Worm (Caenorhabditis elegans) whole organism, L1 larva: ENCODE measurements around the gene Y49F6B.14.
A peak's percentile ranks its signal among the peaks of the same experiment; 100 is the strongest.

Experiments
- C16A3.4 ChIP-seq: fragments of 150-350 bp; optimal IDR thresholded peaks from 2 replicates; lab custom pipeline; 2014; ENCODE audit warnings: missing biosample characterization, missing genetic modification characterization
- C34B4.2 ChIP-seq: sonication (generic microtip); optimal IDR thresholded peaks from 2 replicates; lab custom pipeline; 2017; ENCODE audit warnings: mild to moderate bottlenecking, missing genetic modification characterization, missing compliant biosample characterization
- F16B12.6 ChIP-seq: fragments of 150-350 bp; optimal IDR thresholded peaks from 2 replicates; lab custom pipeline; 2014; ENCODE audit warnings: missing biosample characterization, missing genetic modification characterization
- aly-2 ChIP-seq: fragments of 150-350 bp; optimal IDR thresholded peaks from 2 replicates; lab custom pipeline; 2014; ENCODE audit warnings: missing biosample characterization, missing genetic modification characterization
- ama-1 ChIP-seq: fragments of 150-350 bp; optimal IDR thresholded peaks from 2 replicates; lab custom pipeline; 2014
- blmp-1 ChIP-seq: fragments of 150-350 bp; optimal IDR thresholded peaks from 2 replicates; lab custom pipeline; 2014; ENCODE audit warnings: missing biosample characterization, missing genetic modification characterization
- ceh-82 ChIP-seq, 3 experiments: fragments of 150-350 bp in 1 of 3; sonication (generic microtip) in 2 of 3; optimal IDR thresholded peaks; 2 replicates each; lab custom pipeline; 2014 to 2017; ENCODE audit warnings: missing biosample characterization in 3 of 3, missing genetic modification characterization in 3 of 3
- ces-1 ChIP-seq: fragments of 150-350 bp; optimal IDR thresholded peaks from 2 replicates; lab custom pipeline; 2014; ENCODE audit warnings: missing biosample characterization, missing genetic modification reagents, missing genetic modification characterization
- dpl-1 ChIP-seq, 3 experiments: fragments of 150-350 bp in 2 of 3; sonication (generic microtip) in 1 of 3; optimal IDR thresholded peaks; 2 replicates each; lab custom pipeline; 2014 to 2017; ENCODE audit warnings: missing biosample characterization in 3 of 3, missing genetic modification characterization in 3 of 3, missing genetic modification reagents in 3 of 3
- efl-1 ChIP-seq, 4 experiments: fragments of 150-350 bp; optimal IDR thresholded peaks in 3 of 4; peaks in 1 of 4; 1 replicate in 1 of 4; 2 replicates in 3 of 4; lab custom pipeline; 2014; ENCODE audit warnings: missing biosample characterization in 2 of 4, missing genetic modification characterization in 2 of 4, missing genetic modification reagents in 2 of 4
- elt-3 ChIP-seq, 6 experiments: fragments of 150-350 bp in 1 of 6; sonication (generic microtip); optimal IDR thresholded peaks; 2 replicates each; lab custom pipeline; 2017 to 2018; ENCODE audit warnings: missing biosample characterization in 6 of 6, missing genetic modification characterization in 6 of 6, inconsistent platforms in 1 of 6
- ets-5 ChIP-seq: fragments of 200-800 bp; sonication (Bioruptor generic); IDR thresholded peaks from 2 replicates; pipeline ENCODE4 v1.3.6; 2022; ENCODE audit warnings: missing genetic modification characterization, missing compliant biosample characterization
- fkh-10 ChIP-seq: sonication (generic microtip); optimal IDR thresholded peaks from 2 replicates; lab custom pipeline; 2017; ENCODE audit warnings: missing biosample characterization, missing genetic modification reagents, missing genetic modification characterization
- fkh-8 ChIP-seq: sonication (generic microtip); optimal IDR thresholded peaks from 2 replicates; lab custom pipeline; 2016; ENCODE audit warnings: mild to moderate bottlenecking, missing genetic modification characterization, missing compliant biosample characterization
- fos-1 ChIP-seq: fragments of 150-350 bp; optimal IDR thresholded peaks from 2 replicates; lab custom pipeline; 2014; ENCODE audit warnings: missing biosample characterization, missing genetic modification characterization
- grh-1 ChIP-seq: fragments of 200-800 bp; sonication (Bioruptor generic); IDR thresholded peaks from 2 replicates; pipeline ENCODE4 v1.3.6; 2022; ENCODE audit warnings: missing genetic modification reagents, missing genetic modification characterization, missing compliant biosample characterization
- hlh-17 ChIP-seq: fragments of 200-800 bp; sonication (Bioruptor generic); optimal IDR thresholded peaks from 2 replicates; lab custom pipeline; 2018; ENCODE audit warnings: missing genetic modification characterization, mild to moderate bottlenecking, missing compliant biosample characterization, moderate library complexity, borderline replicate concordance
- lin-14 ChIP-seq: fragments of 200-800 bp; sonication (Bioruptor generic); optimal IDR thresholded peaks from 2 replicates; lab custom pipeline; 2018; ENCODE audit warnings: mild to moderate bottlenecking, missing genetic modification characterization, moderate library complexity, missing compliant biosample characterization
- lin-35 ChIP-seq, 2 experiments: fragments of 150-350 bp; optimal IDR thresholded peaks; 2 replicates each; lab custom pipeline; 2014; ENCODE audit warnings: missing biosample characterization in 2 of 2, missing genetic modification characterization in 2 of 2, missing genetic modification reagents in 2 of 2
- lir-3 ChIP-seq: sonication (generic microtip); optimal IDR thresholded peaks from 2 replicates; lab custom pipeline; 2016; ENCODE audit warnings: mild to moderate bottlenecking, missing genetic modification characterization, moderate library complexity, missing compliant biosample characterization; ENCODE audit not compliant: poor library complexity
- lsy-2 ChIP-seq, 2 experiments: fragments of 150-350 bp; optimal IDR thresholded peaks; 2 replicates each; lab custom pipeline; 2014; ENCODE audit warnings: missing biosample characterization in 2 of 2, missing genetic modification characterization in 2 of 2
- mab-9 ChIP-seq: fragments of 200-800 bp; sonication (Bioruptor generic); IDR thresholded peaks from 2 replicates; pipeline ENCODE4 v1.3.6; 2022; ENCODE audit warnings: missing genetic modification reagents, missing genetic modification characterization, missing compliant biosample characterization
- mep-1 ChIP-seq: fragments of 150-350 bp; optimal IDR thresholded peaks from 2 replicates; lab custom pipeline; 2014; ENCODE audit warnings: missing biosample characterization, missing genetic modification characterization
- nhr-19 ChIP-seq: fragments of 200-800 bp; sonication (Bioruptor generic); conservative IDR thresholded peaks from 2 replicates; pipeline ENCODE4 v1.3.6; 2022; ENCODE audit warnings: missing genetic modification characterization, missing compliant biosample characterization
- nhr-237 ChIP-seq: fragments of 150-350 bp; optimal IDR thresholded peaks from 2 replicates; lab custom pipeline; 2014; ENCODE audit warnings: missing biosample characterization, missing genetic modification characterization
- nhr-47 ChIP-seq: sonication (generic microtip); optimal IDR thresholded peaks from 2 replicates; lab custom pipeline; 2016; ENCODE audit warnings: mild to moderate bottlenecking, missing genetic modification characterization, moderate library complexity, missing compliant biosample characterization
- nhr-76 ChIP-seq: sonication (generic microtip); optimal IDR thresholded peaks from 2 replicates; lab custom pipeline; 2017; ENCODE audit warnings: missing biosample characterization, missing genetic modification characterization
- nhr-77 ChIP-seq: fragments of 150-350 bp; optimal IDR thresholded peaks from 2 replicates; lab custom pipeline; 2014; ENCODE audit warnings: missing biosample characterization, missing genetic modification characterization
- nhr-90 ChIP-seq: sonication (generic microtip); optimal IDR thresholded peaks from 2 replicates; lab custom pipeline; 2016; ENCODE audit warnings: mild to moderate bottlenecking, missing genetic modification characterization, missing compliant biosample characterization; ENCODE audit not compliant: poor library complexity
- pag-3 ChIP-seq: sonication (generic microtip); optimal IDR thresholded peaks from 2 replicates; lab custom pipeline; 2017; ENCODE audit warnings: missing genetic modification characterization, mild to moderate bottlenecking, missing compliant biosample characterization, antibody characterized with exemption, borderline replicate concordance; ENCODE audit not compliant: insufficient read depth
- pax-3 ChIP-seq: fragments of 200-800 bp; sonication (Bioruptor generic); optimal IDR thresholded peaks from 2 replicates; lab custom pipeline; 2018; ENCODE audit warnings: mild to moderate bottlenecking, missing genetic modification characterization, moderate library complexity, missing compliant biosample characterization
- rnt-1 ChIP-seq: sonication (generic microtip); optimal IDR thresholded peaks from 2 replicates; lab custom pipeline; 2016; ENCODE audit warnings: mild to moderate bottlenecking, missing genetic modification characterization, moderate library complexity, missing compliant biosample characterization
- unc-86 ChIP-seq: sonication (generic microtip); optimal IDR thresholded peaks from 2 replicates; lab custom pipeline; 2016; ENCODE audit warnings: missing genetic modification characterization, missing compliant biosample characterization
- vab-15 ChIP-seq: sonication (generic microtip); optimal IDR thresholded peaks from 2 replicates; lab custom pipeline; 2017; ENCODE audit warnings: missing genotype, mild to moderate bottlenecking, missing genetic modification characterization, missing compliant biosample characterization
- zag-1 ChIP-seq: fragments of 150-350 bp; optimal IDR thresholded peaks from 2 replicates; lab custom pipeline; 2014; ENCODE audit warnings: missing biosample characterization, missing genetic modification characterization
- ztf-4 ChIP-seq: fragments of 150-350 bp; optimal IDR thresholded peaks from 2 replicates; lab custom pipeline; 2014; ENCODE audit warnings: missing biosample characterization, missing genetic modification characterization

Gene Y49F6B.14

DNA sequence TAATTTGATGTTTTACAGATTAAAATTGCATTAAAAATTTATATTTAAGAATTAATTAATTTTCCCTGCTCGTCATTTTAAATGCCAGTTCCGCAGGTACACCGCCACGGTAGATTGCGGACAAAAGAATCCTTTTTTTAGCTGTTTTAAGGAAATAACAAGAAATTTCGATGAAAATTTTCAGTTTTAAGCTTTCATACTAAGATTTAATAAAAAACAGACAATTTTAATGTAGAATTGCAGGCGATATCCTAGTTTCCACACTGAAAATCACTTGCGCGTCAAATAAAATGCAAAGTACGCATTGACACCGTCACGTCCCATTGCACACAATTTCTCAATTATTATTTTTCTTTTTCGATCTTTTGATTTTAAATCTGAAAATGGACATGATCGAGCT is 38.2 kb upstream of the Y49F6B.14 start, which contains the start of gene dnc-3 (continued):
- peak; percentile 29 for TF ChIP-seq fos-1 (tag; lab: Kevin White, UChicago)
- TF ChIP-seq ztf-4 (tag; lab: Kevin White, UChicago): no peak
- TF ChIP-seq pax-3 (tag; lab: Kevin White, UChicago): peak; percentile 70
- TF ChIP-seq hlh-17: no peak
- TF ChIP-seq efl-1 (optimal IDR thresholded peaks at IDR 0.05; lab: Kevin White, UChicago): peak; percentile 44 to 70
- TF ChIP-seq efl-1 (GFP tag; optimal IDR thresholded peaks at IDR 0.05 in 1 of 2; lab: Kevin White, UChicago): peak; percentile 52 to 96
- TF ChIP-seq nhr-47 (tag; lab: Kevin White, UChicago): peak; percentile 87
- peak; percentile 80 for TF ChIP-seq lin-14
- peak; percentile 24 for TF ChIP-seq C16A3.4 (tag; lab: Kevin White, UChicago)
- no peak for TF ChIP-seq C34B4.2 (tag; lab: Kevin White, UChicago)
- no peak for TF ChIP-seq ets-5 (GFP tag; lab: Robert Waterston, UW)
- TF ChIP-seq grh-1 (GFP tag; lab: Robert Waterston, UW): peak; percentile 56

ce11 chrII:3550352-3550751 is 35.1 kb upstream of the Y49F6B.14 start, which contains the start of gene W10G11.19:
TSS of gene W10G11.19 (plus strand) at chrII:3550652.
- TF ChIP-seq nhr-76 (tag; lab: Kevin White, UChicago): no peak
- TF ChIP-seq zag-1 (tag; lab: Kevin White, UChicago): no peak
- TF ChIP-seq F16B12.6 (tag; lab: Kevin White, UChicago): no peak
- no peak for TF ChIP-seq fkh-10 (GFP tag; lab: Kevin White, UChicago)
- no peak for TF ChIP-seq nhr-77 (tag; lab: Kevin White, UChicago)
- TF ChIP-seq ama-1 (lab: Kevin White, UChicago): no peak
- no peak for TF ChIP-seq C16A3.4 (tag; lab: Kevin White, UChicago)
- no peak for TF ChIP-seq dpl-1 (GFP tag; optimal IDR thresholded peaks at IDR 0.05; lab: Kevin White, UChicago)
- no peak for TF ChIP-seq aly-2 (tag; lab: Kevin White, UChicago)
- TF ChIP-seq rnt-1: no peak

ce11 chrII:3547282-3547681 is 32.0 kb upstream of the Y49F6B.14 start:
- TF ChIP-seq blmp-1 (no peak), nhr-90 (tag; lab: Kevin White, UChicago) (no peak), mab-9 (GFP tag; lab: Robert Waterston, UW) (no peak), lin-35 (GFP tag; optimal IDR thresholded peaks at IDR 0.05; lab: Kevin White, UChicago) (peak in 1 of 2 experiments; percentile 21), pag-3 (no peak), unc-86 (tag; lab: Kevin White, UChicago) (peak; percentile 12), rnt-1 (no peak), F16B12.6 (tag; lab: Kevin White, UChicago) (peak; percentile 36), nhr-47 (tag; lab: Kevin White, UChicago) (peak; percentile 42), lir-3 (no peak), nhr-237 (no peak), ceh-82 (tag; optimal IDR thresholded peaks at IDR 0.05; lab: Kevin White, UChicago) (peak in 2 of 3 experiments; percentile 21 to 29), nhr-19 (no peak), fkh-10 (GFP tag; lab: Kevin White, UChicago) (peak; percentile 44), vab-15 (tag; lab: Kevin White, UChicago) (no peak), dpl-1 (GFP tag; optimal IDR thresholded peaks at IDR 0.05; lab: Kevin White, UChicago) (peak in 1 of 3 experiments; percentile 15), elt-3 (tag; optimal IDR thresholded peaks at IDR 0.05; lab: Kevin White, UChicago) (no peak), ces-1 (GFP tag; lab: Kevin White, UChicago) (no peak), lsy-2 (tag; optimal IDR thresholded peaks at IDR 0.05; lab: Kevin White, UChicago) (peak; percentile 36 to 47), fkh-8 (tag; lab: Kevin White, UChicago) (peak; percentile 30), lin-14 (peak; percentile 89), mep-1 (tag; lab: Kevin White, UChicago) (peak; percentile 21), efl-1 (optimal IDR thresholded peaks at IDR 0.05; lab: Kevin White, UChicago) (peak; percentile 47 to 65), efl-1 (GFP tag; optimal IDR thresholded peaks at IDR 0.05 in 1 of 2; lab: Kevin White, UChicago) (peak; percentile 30 to 76)
- TF ChIP-seq, all 84 proteins: peak for 12
